Worm (Caenorhabditis elegans): ENCODE measurements around the gene Y37D8A.3.
A peak's percentile ranks its signal among the peaks of the same experiment; 100 is the strongest.

Gene Y37D8A.3

DNA sequence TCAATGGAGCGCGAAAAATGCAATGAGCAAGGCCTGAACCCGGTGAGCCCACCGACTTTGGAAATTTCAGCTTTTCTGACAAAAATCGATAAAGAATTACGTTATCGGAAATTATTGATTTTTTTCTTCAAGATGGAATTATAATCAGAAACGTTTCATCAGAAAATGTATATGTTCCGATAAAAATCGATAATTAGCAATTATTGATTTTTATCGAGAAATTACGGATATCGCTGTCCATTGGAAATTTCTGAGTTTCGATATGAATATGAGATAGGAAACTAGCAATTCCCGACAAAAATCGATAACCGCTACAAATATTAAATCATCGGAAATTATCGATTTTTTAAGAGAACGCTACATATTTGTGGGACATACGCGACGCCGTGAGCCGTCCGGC lies 35.0 kb upstream of the Y37D8A.3 start:
- TF ChIP-seq elt-2 (tag; optimal IDR thresholded peaks at IDR 0.05) (no peak), odd-2 (tag; optimal IDR thresholded peaks at IDR 0.05) (no peak)

DNA sequence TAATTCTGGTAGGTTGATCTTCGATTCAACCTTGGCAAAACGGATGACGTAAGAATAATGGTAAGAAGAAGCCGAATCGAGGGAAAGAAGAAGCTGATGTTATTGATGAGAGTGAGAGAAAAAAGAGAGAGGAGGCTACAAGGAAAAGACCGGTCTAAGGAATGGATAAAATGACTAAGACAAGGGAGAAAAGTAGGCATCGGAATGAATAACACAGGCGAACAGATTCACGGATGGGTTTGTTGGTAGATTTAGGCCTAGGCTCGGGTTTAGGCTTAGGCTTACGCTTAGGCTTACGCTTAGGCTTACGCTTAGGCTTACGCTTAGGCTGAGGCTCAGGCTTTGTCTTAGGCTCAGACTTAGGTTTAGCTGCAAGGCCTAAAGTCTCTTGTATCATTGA lies 30.7 kb upstream of the Y37D8A.3 start, which contains the start of gene agmo-1:
Gene agmo-1, minus strand, starts transcription at position 101 of the 400 bp plus-strand sequence.
- no peak for TF ChIP-seq pqm-1 (tag; optimal IDR thresholded peaks at IDR 0.05)
- no peak for TF ChIP-seq C38D4.7 (GFP tag; optimal IDR thresholded peaks at IDR 0.05)
- no peak for TF ChIP-seq ceh-45 (GFP tag; IDR thresholded peaks at IDR 0.05)
- TF ChIP-seq ama-1 (optimal IDR thresholded peaks at IDR 0.05) = no peak
- no peak for TF ChIP-seq tbx-2 (tag; optimal IDR thresholded peaks at IDR 0.05)
- TF ChIP-seq tbx-7 (tag; optimal IDR thresholded peaks at IDR 0.05) = no peak
- no peak for TF ChIP-seq ceh-2 (tag; optimal IDR thresholded peaks at IDR 0.05)
- TF ChIP-seq sox-4 (tag; optimal IDR thresholded peaks at IDR 0.05) = no peak
- TF ChIP-seq odd-2 (tag; optimal IDR thresholded peaks at IDR 0.05) = no peak

DNA sequence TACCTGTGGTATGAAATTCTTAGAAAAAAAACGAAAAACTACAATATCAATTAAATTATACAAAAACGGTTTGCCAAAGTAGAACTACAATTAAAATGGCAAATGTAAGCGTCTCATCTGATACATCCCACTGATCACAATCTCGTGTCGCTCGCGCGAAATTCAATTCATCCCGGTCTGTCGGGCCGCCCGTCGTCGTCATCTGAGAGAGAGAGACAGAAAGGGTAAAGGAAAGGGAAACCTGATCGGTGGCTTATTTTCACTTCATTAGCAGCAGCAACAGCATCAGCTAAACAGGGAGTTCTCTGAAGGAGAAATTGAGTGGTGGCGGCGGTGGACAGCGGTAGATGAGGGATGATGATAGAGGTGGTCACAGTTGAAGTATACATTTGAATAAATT lies 28.6 kb upstream of the Y37D8A.3 start:
- no peak for TF ChIP-seq unc-55 (GFP tag; optimal IDR thresholded peaks at IDR 0.05)
- TF ChIP-seq rnt-1 (tag; optimal IDR thresholded peaks at IDR 0.05) = peak; percentile 69
- TF ChIP-seq fkh-6 (tag; optimal IDR thresholded peaks at IDR 0.05) = no peak
- TF ChIP-seq nhr-11 (tag; optimal IDR thresholded peaks at IDR 0.05) = no peak

DNA sequence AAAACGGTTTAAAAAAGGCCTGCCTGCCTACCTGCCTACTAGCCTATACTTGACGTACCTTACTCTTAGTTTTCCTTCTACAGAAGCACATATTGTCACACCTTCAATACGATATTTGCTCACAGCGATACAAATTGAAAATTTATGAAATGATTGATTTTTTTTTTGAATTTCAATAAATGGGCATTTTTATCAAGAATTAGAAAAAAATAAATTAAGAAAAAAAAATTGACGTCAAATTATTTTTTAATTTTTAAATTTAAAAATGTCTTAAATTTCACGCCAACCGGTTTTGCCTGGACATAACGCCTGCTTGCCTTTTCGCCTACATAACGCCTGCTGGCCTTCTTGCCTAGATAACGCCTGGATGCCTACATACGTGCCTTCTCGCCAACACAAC lies 22.5 kb upstream of the Y37D8A.3 start, which contains the start of gene BE10.5:
Gene BE10.5, minus strand, starts transcription at position 101 of the 400 bp plus-strand sequence.
- no peak for TF ChIP-seq ceh-9 (tag; optimal IDR thresholded peaks at IDR 0.05)

DNA sequence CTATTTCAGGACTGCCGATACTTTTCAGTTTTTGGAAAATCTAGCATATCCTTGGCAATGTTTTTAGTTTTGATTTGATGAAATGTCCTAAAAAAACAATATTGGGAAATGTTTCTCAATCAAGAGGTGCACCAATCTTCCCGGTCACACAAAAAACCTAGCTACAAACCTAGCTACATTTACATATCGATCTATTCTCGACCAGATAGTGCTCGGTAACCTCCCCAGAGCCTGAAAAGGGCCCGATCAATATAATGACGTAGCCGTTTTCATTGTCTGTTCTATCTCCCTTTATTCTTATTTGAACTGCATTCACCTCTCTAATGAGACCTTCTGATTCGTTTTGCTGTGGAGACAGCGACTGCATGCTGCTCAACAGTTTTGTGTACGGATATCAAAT lies 21.4 kb upstream of the Y37D8A.3 start, which contains the start of gene BE10.3:
Gene BE10.3, plus strand, starts transcription at position 301 of the 400 bp plus-strand sequence.
- TF ChIP-seq tbx-7 (tag; optimal IDR thresholded peaks at IDR 0.05) (no peak), ahr-1 (tag; optimal IDR thresholded peaks at IDR 0.05) (no peak), gmeb-2 (tag; optimal IDR thresholded peaks at IDR 0.05) (no peak), madf-2 (tag; optimal IDR thresholded peaks at IDR 0.05) (no peak), unc-55 (GFP tag; optimal IDR thresholded peaks at IDR 0.05) (no peak), unc-42 (tag; optimal IDR thresholded peaks at IDR 0.05) (no peak), sox-2 (GFP tag; IDR thresholded peaks at IDR 0.05) (no peak), sox-4 (tag; optimal IDR thresholded peaks at IDR 0.05) (no peak), tbx-2 (tag; optimal IDR thresholded peaks at IDR 0.05) (no peak), ceh-6 (GFP tag; optimal IDR thresholded peaks at IDR 0.05) (no peak), ceh-18 (tag; optimal IDR thresholded peaks at IDR 0.05) (no peak), hlh-8 (tag; optimal IDR thresholded peaks at IDR 0.05) (no peak), pat-9 (tag; optimal IDR thresholded peaks at IDR 0.05) (no peak), eyg-1 (tag; optimal IDR thresholded peaks at IDR 0.05) (no peak), ztf-16 (tag; optimal IDR thresholded peaks at IDR 0.05) (no peak), ceh-34 (tag; optimal IDR thresholded peaks at IDR 0.05) (no peak), zip-5 (tag; optimal IDR thresholded peaks at IDR 0.05) (no peak), ceh-48 (tag; optimal IDR thresholded peaks at IDR 0.05) (no peak)

DNA sequence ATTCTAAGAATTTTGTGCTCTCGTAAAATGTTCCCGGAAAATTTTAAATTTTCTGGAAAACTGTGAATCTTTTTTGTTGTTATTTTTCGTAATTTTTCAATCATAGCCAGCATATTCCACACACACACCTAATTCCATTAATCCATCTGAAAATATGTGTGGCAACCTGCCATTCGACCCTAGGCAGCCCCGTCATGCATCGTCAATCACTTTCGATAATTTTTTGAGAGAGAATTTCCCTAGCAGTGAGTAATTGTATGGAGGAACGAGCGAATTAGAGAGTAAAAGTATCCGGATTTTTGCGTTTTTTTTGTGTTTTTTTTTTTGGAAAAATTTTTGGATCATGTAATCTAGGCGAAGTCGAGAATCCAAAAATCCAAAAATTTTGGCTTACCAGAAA lies 16.0 kb upstream of the Y37D8A.3 start, which contains the start of gene BE10.4:
Gene BE10.4, plus strand, starts transcription at position 301 of the 400 bp plus-strand sequence.
- no peak for TF ChIP-seq ceh-9 (tag; optimal IDR thresholded peaks at IDR 0.05)
- no peak for TF ChIP-seq ceh-19 (GFP tag; optimal IDR thresholded peaks at IDR 0.05)
- TF ChIP-seq unc-42 (tag; optimal IDR thresholded peaks at IDR 0.05) = no peak
- TF ChIP-seq ceh-22 (tag; optimal IDR thresholded peaks at IDR 0.05) = no peak
- TF ChIP-seq pros-1 (tag; optimal IDR thresholded peaks at IDR 0.05) = no peak
- TF ChIP-seq mec-3 (tag; optimal IDR thresholded peaks at IDR 0.05; ENCODE audit: borderline replicate concordance) = no peak
- TF ChIP-seq hlh-30 (tag; optimal IDR thresholded peaks at IDR 0.05; ENCODE audit: insufficient read depth) = no peak
- TF ChIP-seq ceh-48 (tag; optimal IDR thresholded peaks at IDR 0.05) = no peak
- TF ChIP-seq unc-3 (GFP tag; conservative IDR thresholded peaks at IDR 0.05) = no peak
- TF ChIP-seq unc-3 (tag; optimal IDR thresholded peaks at IDR 0.05) = no peak
- no peak for TF ChIP-seq zip-5 (tag; optimal IDR thresholded peaks at IDR 0.05)
- no peak for TF ChIP-seq C08G9.2 (tag; optimal IDR thresholded peaks at IDR 0.05)
- TF ChIP-seq fkh-6 (tag; optimal IDR thresholded peaks at IDR 0.05) = no peak
- no peak for TF ChIP-seq hlh-8 (tag; optimal IDR thresholded peaks at IDR 0.05)
- TF ChIP-seq hlh-15 (tag; optimal IDR thresholded peaks at IDR 0.05) = no peak
- TF ChIP-seq ceh-18 (tag; optimal IDR thresholded peaks at IDR 0.05) = no peak
- no peak for TF ChIP-seq ceh-30 (tag; optimal IDR thresholded peaks at IDR 0.05)
- TF ChIP-seq F13H6.1 (tag; optimal IDR thresholded peaks at IDR 0.05) = no peak
- no peak for TF ChIP-seq pat-9 (tag; optimal IDR thresholded peaks at IDR 0.05)
- no peak for TF ChIP-seq pag-3 (tag; optimal IDR thresholded peaks at IDR 0.05; ENCODE audit: borderline replicate concordance)
- no peak for TF ChIP-seq C38D4.7 (GFP tag; optimal IDR thresholded peaks at IDR 0.05)

All from whole organism, late embryonic.